Worm (Caenorhabditis elegans): ENCODE data around the gene Y60A3A.8.

DNA sequence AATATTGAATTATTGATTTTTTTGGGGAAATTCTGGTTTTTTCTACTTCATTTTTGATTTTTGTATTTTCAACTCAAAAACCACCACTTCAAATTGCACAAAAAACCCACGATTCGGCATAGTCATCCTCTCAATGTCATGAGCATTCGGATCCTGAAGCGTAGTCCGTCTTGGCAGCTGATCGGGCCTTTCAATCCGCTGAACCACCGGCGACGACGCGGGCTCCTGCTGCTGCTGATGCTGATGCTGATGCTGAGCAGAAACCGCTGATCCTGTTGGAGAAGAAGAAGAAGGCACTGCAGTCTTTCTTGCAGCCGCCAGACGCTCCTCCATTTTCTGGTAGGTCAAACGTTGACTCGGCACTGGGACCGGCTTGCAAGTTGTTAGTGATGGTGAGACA is 49.3 kb downstream of the Y60A3A.8 start:
- TF ChIP-seq him-1 (tag; optimal IDR thresholded peaks at IDR 0.05) (no peak), W03F9.2 (tag; optimal IDR thresholded peaks at IDR 0.05) (no peak), dao-5 (tag; optimal IDR thresholded peaks at IDR 0.05) (no peak)
